Fruit fly (Drosophila melanogaster) whole organism, pupa: ENCODE measurements around the gene CG34279.

ENCODE experiments used
- CG10348 ChIP-seq: fragments of 200-800 bp; sonication (Bioruptor generic); IDR thresholded peaks from 2 replicates; pipeline ENCODE4 v1.3.6; 2022; ENCODE audit warnings: missing biosample characterization, missing genetic modification characterization
- CG12605 ChIP-seq: fragments of 200-800 bp; sonication (Bioruptor generic); IDR thresholded peaks from 2 replicates; pipeline ENCODE4 v1.3.6; 2022; ENCODE audit warnings: missing biosample characterization, missing genetic modification characterization
- CG13204 ChIP-seq: fragments of 200-800 bp; sonication (Bioruptor generic); optimal IDR thresholded peaks from 2 replicates; lab custom pipeline; 2018; ENCODE audit warnings: missing biosample characterization, mild to moderate bottlenecking, missing genetic modification characterization, moderate library complexity
- CG14655 ChIP-seq: fragments of 200-800 bp; sonication (Bioruptor generic); optimal IDR thresholded peaks from 3 replicates; lab custom pipeline; 2017; ENCODE audit warnings: mild to moderate bottlenecking, missing biosample characterization, missing genetic modification reagents, missing genetic modification characterization
- CG15710 ChIP-seq: fragments of 200-800 bp; sonication (Bioruptor generic); optimal IDR thresholded peaks from 2 replicates; lab custom pipeline; 2018; ENCODE audit warnings: missing biosample characterization, mild to moderate bottlenecking, missing genetic modification characterization, moderate library complexity
- CG17806 ChIP-seq: fragments of 200-800 bp; sonication (Bioruptor generic); optimal IDR thresholded peaks from 2 replicates; lab custom pipeline; 2018; ENCODE audit warnings: missing biosample characterization, mild to moderate bottlenecking, missing genetic modification characterization, moderate library complexity
- CG32121 ChIP-seq: fragments of 200-800 bp; sonication (Bioruptor generic); IDR thresholded peaks from 2 replicates; pipeline ENCODE4 v1.3.6; 2022; ENCODE audit warnings: missing biosample characterization, missing genetic modification characterization
- CG34367 ChIP-seq: fragments of 200-800 bp; sonication (Bioruptor generic); optimal IDR thresholded peaks from 2 replicates; lab custom pipeline; 2018; ENCODE audit warnings: missing biosample characterization, mild to moderate bottlenecking, missing genetic modification characterization
- CG4496 ChIP-seq: fragments of 200-800 bp; sonication (Bioruptor generic); IDR thresholded peaks from 3 replicates; pipeline ENCODE4 v1.3.6; 2022; ENCODE audit warnings: missing biosample characterization, missing genetic modification characterization
- CG8159 ChIP-seq: fragments of 200-800 bp; sonication (Bioruptor generic); optimal IDR thresholded peaks from 3 replicates; lab custom pipeline; 2018; ENCODE audit warnings: missing biosample characterization, mild to moderate bottlenecking, missing genetic modification characterization, moderate library complexity
- CG8301 ChIP-seq: fragments of 200-800 bp; sonication (Bioruptor generic); optimal IDR thresholded peaks from 2 replicates; lab custom pipeline; 2018; ENCODE audit warnings: missing biosample characterization, mild to moderate bottlenecking, missing genetic modification characterization
- CG9948 ChIP-seq: fragments of 200-800 bp; sonication (Bioruptor generic); optimal IDR thresholded peaks from 2 replicates; lab custom pipeline; 2018; ENCODE audit warnings: missing biosample characterization, mild to moderate bottlenecking, missing genetic modification characterization, moderate library complexity
- D1 ChIP-seq: fragments of 200-800 bp; sonication (Bioruptor generic); optimal IDR thresholded peaks from 2 replicates; lab custom pipeline; 2018; ENCODE audit warnings: missing biosample characterization, mild to moderate bottlenecking, missing genetic modification characterization, moderate library complexity
- EcR ChIP-seq: fragments of 200-800 bp; sonication (Bioruptor generic); optimal IDR thresholded peaks from 3 replicates; lab custom pipeline; 2019; ENCODE audit warnings: missing biosample characterization, missing genetic modification characterization, mild to moderate bottlenecking, moderate library complexity, missing genetic modification reagents
- Ets98B ChIP-seq: fragments of 200-800 bp; sonication (Bioruptor generic); IDR thresholded peaks from 2 replicates; pipeline ENCODE4 v1.3.6; 2022; ENCODE audit warnings: missing biosample characterization, missing genetic modification characterization
- Pif1A ChIP-seq: fragments of 200-800 bp; sonication (Bioruptor generic); optimal IDR thresholded peaks from 3 replicates; lab custom pipeline; 2016; ENCODE audit warnings: missing biosample characterization, missing genetic modification characterization
- Pif1B ChIP-seq: fragments of 200-800 bp; sonication (Bioruptor generic); optimal IDR thresholded peaks from 3 replicates; lab custom pipeline; 2016; ENCODE audit warnings: missing biosample characterization, missing genetic modification characterization
- Snoo ChIP-seq: fragments of 200-800 bp; sonication (Bioruptor generic); optimal IDR thresholded peaks from 3 replicates; lab custom pipeline; 2017; ENCODE audit warnings: missing biosample characterization, mild to moderate bottlenecking, missing genetic modification characterization, inconsistent platforms
- fd96Ca ChIP-seq: fragments of 200-800 bp; sonication (Bioruptor generic); IDR thresholded peaks from 3 replicates; pipeline ENCODE4 v1.3.6; 2022; ENCODE audit warnings: missing biosample characterization, missing genetic modification characterization
- gl ChIP-seq: fragments of 200-800 bp; sonication (Bioruptor generic); optimal IDR thresholded peaks from 2 replicates; lab custom pipeline; 2018; ENCODE audit warnings: missing biosample characterization, mild to moderate bottlenecking, missing genetic modification characterization
- rn ChIP-seq: fragments of 200-800 bp; sonication (Bioruptor generic); IDR thresholded peaks from 2 replicates; pipeline ENCODE4 v1.3.6; 2022; ENCODE audit warnings: missing biosample characterization, missing genetic modification characterization

The CG34279 gene

dm6 chr3R:17386168-17386819 is 16.8 kb downstream of the CG34279 start:
- peak; percentile 82 for TF ChIP-seq CG32121 (GFP tag; lab: Robert Waterston, UW)
- peak; percentile 67 for TF ChIP-seq gl (tag; lab: Kevin White, UChicago)
- peak; percentile 47 for TF ChIP-seq Pif1B (GFP tag; lab: Kevin White, UChicago)
- TF ChIP-seq CG34367 (tag; lab: Kevin White, UChicago), result peak; percentile 60
- TF ChIP-seq CG12605 (GFP tag; lab: Robert Waterston, UW), result peak; percentile 61; the same call in 1 of the 2 replicates
- TF ChIP-seq EcR (GFP tag; lab: Kevin White, UChicago), result no peak
- peak; percentile 45 for TF ChIP-seq Snoo (tag; lab: Kevin White, UChicago)
- peak; percentile 81 for TF ChIP-seq CG17806 (tag; lab: Kevin White, UChicago)
- TF ChIP-seq CG4496, result peak; percentile 90
- TF ChIP-seq D1 (tag; lab: Kevin White, UChicago), result no peak
- peak; percentile 92 for TF ChIP-seq Ets98B (GFP tag; lab: Robert Waterston, UW)
- peak; percentile 83 for TF ChIP-seq Pif1A (GFP tag; lab: Kevin White, UChicago)
- TF ChIP-seq CG9948 (tag; lab: Kevin White, UChicago), result peak; percentile 72
- peak; percentile 29 for TF ChIP-seq CG13204 (GFP tag; lab: Kevin White, UChicago)
- peak; percentile 81 for TF ChIP-seq CG8159 (tag; lab: Kevin White, UChicago)
- peak; percentile 85 for TF ChIP-seq CG14655
- TF ChIP-seq fd96Ca (GFP tag; lab: Robert Waterston, UW), result peak; percentile 83
- TF ChIP-seq CG8301 (tag; lab: Kevin White, UChicago), result peak; percentile 84
- peak; percentile 67 for TF ChIP-seq CG15710 (tag; lab: Kevin White, UChicago)
- TF ChIP-seq rn, result peak; percentile 71
- TF ChIP-seq CG10348 (GFP tag; lab: Robert Waterston, UW), result peak; percentile 63

dm6 chr3R:17385329-17386019 is 17.6 kb downstream of the CG34279 start:
- TF ChIP-seq CG32121 (GFP tag; lab: Robert Waterston, UW) (0 out of 2 replicates have a peak, but pooled peaks have one; percentile 33), CG14655 (peak; percentile 31), CG10348 (GFP tag; lab: Robert Waterston, UW) (no peak), CG8301 (tag; lab: Kevin White, UChicago) (no peak), Ets98B (GFP tag; lab: Robert Waterston, UW) (peak; percentile 61; the same call in 1 of the 2 replicates), gl (tag; lab: Kevin White, UChicago) (no peak), CG13204 (GFP tag; lab: Kevin White, UChicago) (no peak), CG17806 (tag; lab: Kevin White, UChicago) (no peak), Pif1A (GFP tag; lab: Kevin White, UChicago) (peak; percentile 25), CG34367 (tag; lab: Kevin White, UChicago) (peak; percentile 42), CG8159 (tag; lab: Kevin White, UChicago) (peak; percentile 42), CG4496 (peak; percentile 74; the same call in 2 of the 3 replicates), CG9948 (tag; lab: Kevin White, UChicago) (no peak), Snoo (tag; lab: Kevin White, UChicago) (peak; percentile 42), CG12605 (GFP tag; lab: Robert Waterston, UW) (peak; percentile 51), rn (no peak), CG15710 (tag; lab: Kevin White, UChicago) (peak; percentile 14), fd96Ca (GFP tag; lab: Robert Waterston, UW) (peak; percentile 68; the same call in 2 of the 3 replicates), EcR (GFP tag; lab: Kevin White, UChicago) (no peak), D1 (tag; lab: Kevin White, UChicago) (no peak), Pif1B (GFP tag; lab: Kevin White, UChicago) (peak; percentile 4)
- TF ChIP-seq, all 21 proteins: peak for 12

- TF ChIP-seq CG15710 (tag; lab: Kevin White, UChicago) (no peak), D1 (tag; lab: Kevin White, UChicago) (no peak), CG8301 (tag; lab: Kevin White, UChicago) (no peak), EcR (GFP tag; lab: Kevin White, UChicago) (no peak), CG8159 (tag; lab: Kevin White, UChicago) (no peak), Pif1A (GFP tag; lab: Kevin White, UChicago) (no peak), gl (tag; lab: Kevin White, UChicago) (no peak), CG4496 (no peak), CG34367 (tag; lab: Kevin White, UChicago) (no peak), CG12605 (GFP tag; lab: Robert Waterston, UW) (no peak)
These were observed 21.2 kb downstream of the CG34279 start for dm6 chr3R:17381916-17382315.

dm6 chr3R:17379742-17380141 is 23.3 kb downstream of the CG34279 start, which contains the start of gene lute:
TSS of gene lute (plus strand) at chr3R:17379944.
- TF ChIP-seq CG13204 (GFP tag; lab: Kevin White, UChicago) (no peak), EcR (GFP tag; lab: Kevin White, UChicago) (peak; percentile 81)

- TF ChIP-seq CG8301 (tag; lab: Kevin White, UChicago), result no peak
- TF ChIP-seq CG8159 (tag; lab: Kevin White, UChicago), result peak; percentile 37
- TF ChIP-seq CG17806 (tag; lab: Kevin White, UChicago), result peak; percentile 12
- TF ChIP-seq, all 21 proteins: peak for 2
These were observed 24.0 kb downstream of the CG34279 start for dm6 chr3R:17379051-17379450.
